Fruit fly (Drosophila melanogaster): ENCODE measurements around the gene ex.

Gene ex

DNA sequence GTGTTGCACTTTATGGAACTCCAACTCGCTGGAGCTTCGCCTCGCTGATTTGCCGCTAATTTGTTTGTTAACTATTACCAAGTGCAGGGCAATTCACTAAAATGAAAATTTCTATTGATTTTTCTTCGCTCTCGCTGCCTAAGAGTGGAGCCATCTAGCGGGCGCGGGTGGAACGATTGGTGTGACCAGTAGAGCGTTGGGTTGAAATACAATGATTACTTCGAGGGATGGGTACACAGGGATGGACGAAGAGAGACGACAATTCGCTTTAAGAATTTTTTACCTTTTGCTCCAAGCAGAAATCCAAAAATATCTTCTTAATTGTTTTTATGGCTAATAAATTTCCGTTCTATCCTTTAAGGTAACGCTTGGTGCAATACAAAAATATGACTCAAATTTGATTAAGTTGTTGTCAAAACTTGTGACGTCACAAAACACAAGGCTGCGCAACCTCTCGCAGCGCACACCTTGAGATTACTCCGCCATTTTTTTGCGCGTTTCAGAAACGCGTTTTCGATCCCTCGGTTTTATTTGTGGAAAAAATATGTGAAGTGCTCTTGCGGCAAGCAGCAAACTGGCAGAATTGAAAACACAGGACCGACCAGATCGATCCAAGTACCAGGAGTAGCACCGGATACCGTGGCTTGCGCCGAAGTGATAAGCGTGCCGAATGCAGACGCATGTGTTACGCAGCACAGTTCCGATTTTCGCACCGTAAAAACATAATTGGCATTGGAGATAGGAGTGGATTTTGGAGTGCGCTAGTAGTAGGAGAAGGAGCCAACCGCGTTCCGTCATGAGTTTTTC is 16.2 kb upstream of the ex start, which contains the start of the genes AP-2alpha and ebi (continued):
- no peak for TF ChIP-seq bigmax (GFP tag; optimal IDR thresholded peaks at IDR 0.05)
- peak; percentile 93 for TF ChIP-seq CoRest (tag; optimal IDR thresholded peaks at IDR 0.05)
- peak; percentile 86 for TF ChIP-seq CG15514 (GFP tag; optimal IDR thresholded peaks at IDR 0.05)
- peak; percentile 62; the same call in 1 of the 3 replicates for TF ChIP-seq C15 (GFP tag; IDR thresholded peaks at IDR 0.05)
- no peak for TF ChIP-seq zen2 (GFP tag; IDR thresholded peaks at IDR 0.05; ENCODE audit: partially characterized antibody)
- TF ChIP-seq zf30C (GFP tag; optimal IDR thresholded peaks at IDR 0.05), result no peak
- no peak for TF ChIP-seq mld (GFP tag; IDR thresholded peaks at IDR 0.05; ENCODE audit: partially characterized antibody)
- peak; percentile 23 for TF ChIP-seq stwl (tag; optimal IDR thresholded peaks at IDR 0.05)
- TF ChIP-seq az2 (GFP tag; optimal IDR thresholded peaks at IDR 0.05), result peak; percentile 87
- no peak for TF ChIP-seq CG6254 (GFP tag; optimal IDR thresholded peaks at IDR 0.05)
- peak; percentile 77 for TF ChIP-seq CG2202 (tag; optimal IDR thresholded peaks at IDR 0.05)
- TF ChIP-seq nerfin-2 (GFP tag; IDR thresholded peaks at IDR 0.05; ENCODE audit: partially characterized antibody), result no peak
- TF ChIP-seq ab (GFP tag; optimal IDR thresholded peaks at IDR 0.05), result peak; percentile 79
- TF ChIP-seq CG9876 (GFP tag; optimal IDR thresholded peaks at IDR 0.05), result peak; percentile 95
- peak; percentile 93 for TF ChIP-seq Chrac-16 (GFP tag; optimal IDR thresholded peaks at IDR 0.05)
- TF ChIP-seq Rfx (GFP tag; IDR thresholded peaks at IDR 0.05), result peak; percentile 92
- TF ChIP-seq knrl (GFP tag; IDR thresholded peaks at IDR 0.05; ENCODE audit: partially characterized antibody), result peak; percentile 51; the same call in 1 of the 3 replicates
- TF ChIP-seq CG18599 (GFP tag; optimal IDR thresholded peaks at IDR 0.05), result peak; percentile 84
- peak; percentile 76 for TF ChIP-seq CG11247 (GFP tag; IDR thresholded peaks at IDR 0.05)
- TF ChIP-seq bbx (GFP tag; IDR thresholded peaks at IDR 0.05; ENCODE audit: partially characterized antibody), result no peak
- peak; percentile 80 for TF ChIP-seq ara (GFP tag; IDR thresholded peaks at IDR 0.05)
- TF ChIP-seq Hr78 (GFP tag; optimal IDR thresholded peaks at IDR 0.05), result no peak
- TF ChIP-seq Usf (GFP tag; optimal IDR thresholded peaks at IDR 0.05), result peak; percentile 77
- peak; percentile 94 for TF ChIP-seq chn (GFP tag; optimal IDR thresholded peaks at IDR 0.05)
- no peak for TF ChIP-seq Eip74EF (GFP tag; optimal IDR thresholded peaks at IDR 0.05)
- peak; percentile 64 for TF ChIP-seq CG1529 (GFP tag; optimal IDR thresholded peaks at IDR 0.05)
- TF ChIP-seq CG8944 (GFP tag; optimal IDR thresholded peaks at IDR 0.05), result peak; percentile 95
- peak; percentile 95 for TF ChIP-seq slbo (GFP tag; IDR thresholded peaks at IDR 0.05)
- peak; percentile 96 for TF ChIP-seq CG15479 (GFP tag; optimal IDR thresholded peaks at IDR 0.05)
- peak; percentile 98 for TF ChIP-seq phol (tag; optimal IDR thresholded peaks at IDR 0.05)
- peak; percentile 92 to 96 for TF ChIP-seq chif (GFP tag; optimal IDR thresholded peaks at IDR 0.05)
- TF ChIP-seq Dip3 (GFP tag; optimal IDR thresholded peaks at IDR 0.05), result peak; percentile 92
- TF ChIP-seq sc (optimal IDR thresholded peaks at IDR 0.05), result no peak
- peak; percentile 80 for TF ChIP-seq sc (GFP tag; optimal IDR thresholded peaks at IDR 0.05)
- peak; percentile 22 to 100 for TF ChIP-seq tll (GFP tag; optimal IDR thresholded peaks at IDR 0.05)
- peak; percentile 79 for TF ChIP-seq CG10654 (GFP tag; optimal IDR thresholded peaks at IDR 0.05)
- no peak for TF ChIP-seq scrt (GFP tag; optimal IDR thresholded peaks at IDR 0.05)
- TF ChIP-seq Fer1 (GFP tag; optimal IDR thresholded peaks at IDR 0.05), result peak; percentile 78
- peak; percentile 76 for TF ChIP-seq crol (GFP tag; IDR thresholded peaks at IDR 0.05)
- peak; percentile 64 for TF ChIP-seq caup (GFP tag; optimal IDR thresholded peaks at IDR 0.05; ENCODE audit: severe bottlenecking)
- TF ChIP-seq CG11504 (tag; optimal IDR thresholded peaks at IDR 0.05), result no peak
- TF ChIP-seq slou (GFP tag; optimal IDR thresholded peaks at IDR 0.05), result peak; percentile 86
- TF ChIP-seq CG16813 (GFP tag; IDR thresholded peaks at IDR 0.05; ENCODE audit: partially characterized antibody), result no peak
- peak in 1 of 2 experiments; percentile 75 for TF ChIP-seq bsh (GFP tag; optimal IDR thresholded peaks at IDR 0.05)
- TF ChIP-seq Hand (GFP tag; optimal IDR thresholded peaks at IDR 0.05), result peak; percentile 58
- TF ChIP-seq Sin3A (optimal IDR thresholded peaks at IDR 0.05), result peak; percentile 100
- TF ChIP-seq Sry-β (GFP tag; optimal IDR thresholded peaks at IDR 0.05), result peak; percentile 48
